Worm (Caenorhabditis elegans) whole organism, young adult: ENCODE measurements around the gene C54G10.1.

Source experiments
- B0035.1 ChIP-seq: sonication (generic microtip); optimal IDR thresholded peaks from 2 replicates; lab custom pipeline; 2016; ENCODE audit warnings: missing genetic modification characterization, mild to moderate bottlenecking, missing compliant biosample characterization, missing genotype, missing genetic modification reagents
- F22D6.2 ChIP-seq: sonication (generic microtip); optimal IDR thresholded peaks from 2 replicates; lab custom pipeline; 2016; ENCODE audit warnings: mild to moderate bottlenecking, missing genetic modification characterization, missing compliant biosample characterization
- F23B12.7 ChIP-seq: sonication (generic microtip); optimal IDR thresholded peaks from 2 replicates; lab custom pipeline; 2017; ENCODE audit warnings: missing genetic modification characterization, mild to moderate bottlenecking, missing compliant biosample characterization, antibody characterized with exemption, moderate library complexity; ENCODE audit not compliant: insufficient read depth
- F33H1.4 ChIP-seq: fragments of 200-800 bp; sonication (Bioruptor generic); IDR thresholded peaks from 2 replicates; pipeline ENCODE4 v1.3.6; 2022; ENCODE audit warnings: missing genetic modification reagents, missing genetic modification characterization, missing compliant biosample characterization
- F39B2.1 ChIP-seq: fragments of 200-800 bp; sonication (Bioruptor generic); IDR thresholded peaks from 2 replicates; pipeline ENCODE4 v1.3.6; 2022; ENCODE audit warnings: missing genetic modification reagents, missing genetic modification characterization, missing compliant biosample characterization
- F57A8.1 ChIP-seq: fragments of 200-800 bp; sonication (Bioruptor generic); optimal IDR thresholded peaks from 2 replicates; lab custom pipeline; 2018; ENCODE audit warnings: mild to moderate bottlenecking, missing genetic modification characterization, moderate library complexity, missing compliant biosample characterization
- F57C9.4 ChIP-seq: sonication (generic microtip); optimal IDR thresholded peaks from 2 replicates; lab custom pipeline; 2017; ENCODE audit warnings: mild to moderate bottlenecking, missing genetic modification characterization, missing compliant biosample characterization
- Y53F4B.3 ChIP-seq: fragments of 200-800 bp; sonication (Bioruptor generic); IDR thresholded peaks from 2 replicates; pipeline ENCODE4 v1.3.6; 2022; ENCODE audit warnings: missing genetic modification reagents, missing genetic modification characterization, missing compliant biosample characterization
- Y79H2A.3 ChIP-seq: fragments of 200-800 bp; sonication (Bioruptor generic); conservative IDR thresholded peaks from 2 replicates; pipeline ENCODE4 v1.3.6; 2022; ENCODE audit warnings: missing genetic modification reagents, missing genetic modification characterization, missing compliant biosample characterization
- ZK185.1 ChIP-seq: sonication (generic microtip); optimal IDR thresholded peaks from 2 replicates; lab custom pipeline; 2016; ENCODE audit warnings: mild to moderate bottlenecking, missing genetic modification characterization, missing compliant biosample characterization; ENCODE audit not compliant: poor library complexity, severe bottlenecking
- attf-5 ChIP-seq: fragments of 200-800 bp; sonication (Bioruptor generic); optimal IDR thresholded peaks from 2 replicates; lab custom pipeline; 2018; ENCODE audit warnings: mild to moderate bottlenecking, missing genetic modification characterization, missing compliant biosample characterization
- attf-6 ChIP-seq: fragments of 200-800 bp; sonication (Bioruptor generic); IDR thresholded peaks from 2 replicates; pipeline ENCODE4 v1.3.6; 2022; ENCODE audit warnings: missing genetic modification reagents, missing genetic modification characterization, missing compliant biosample characterization
- ccch-3 ChIP-seq: fragments of 200-800 bp; sonication (Bioruptor generic); optimal IDR thresholded peaks from 2 replicates; lab custom pipeline; 2018; ENCODE audit warnings: mild to moderate bottlenecking, missing genetic modification characterization, missing compliant biosample characterization
- cebp-1 ChIP-seq, 2 experiments: fragments of 200-800 bp in 1 of 2; sonication (Bioruptor generic) in 1 of 2; sonication (generic microtip) in 1 of 2; IDR thresholded peaks in 1 of 2; optimal IDR thresholded peaks in 1 of 2; 2 replicates each; pipeline versions ENCODE4 v1.3.6 to Lab custom; 2017 to 2022; ENCODE audit warnings: missing compliant biosample characterization in 2 of 2, missing genetic modification characterization in 2 of 2, mild to moderate bottlenecking in 1 of 2, missing genetic modification reagents in 1 of 2, moderate library complexity in 1 of 2
- ceh-100 ChIP-seq: fragments of 200-800 bp; sonication (Bioruptor generic); IDR thresholded peaks from 2 replicates; pipeline ENCODE4 v1.3.6; 2022; ENCODE audit warnings: missing genetic modification reagents, missing genetic modification characterization, missing compliant biosample characterization
- ceh-40 ChIP-seq: fragments of 200-800 bp; sonication (Bioruptor generic); IDR thresholded peaks from 2 replicates; pipeline ENCODE4 v1.3.6; 2022; ENCODE audit warnings: missing genetic modification characterization, missing compliant biosample characterization
- ceh-58 ChIP-seq: fragments of 200-800 bp; sonication (Bioruptor generic); IDR thresholded peaks from 2 replicates; pipeline ENCODE4 v1.3.6; 2022; ENCODE audit warnings: missing genetic modification characterization, missing compliant biosample characterization
- chd-7 ChIP-seq: sonication (generic microtip); optimal IDR thresholded peaks from 2 replicates; lab custom pipeline; 2016; ENCODE audit warnings: mild to moderate bottlenecking, missing genetic modification characterization, moderate library complexity, missing compliant biosample characterization
- efl-1 ChIP-seq: fragments of 150-350 bp; optimal IDR thresholded peaks from 2 replicates; lab custom pipeline; 2014; ENCODE audit warnings: missing biosample characterization, missing genetic modification reagents, missing genetic modification characterization
- egrh-3 ChIP-seq: fragments of 200-800 bp; sonication (Bioruptor generic); IDR thresholded peaks from 2 replicates; pipeline ENCODE4 v1.3.6; 2022; ENCODE audit warnings: missing genetic modification reagents, missing genetic modification characterization, missing compliant biosample characterization
- gei-17 ChIP-seq: fragments of 200-800 bp; sonication (Bioruptor generic); optimal IDR thresholded peaks from 2 replicates; lab custom pipeline; 2018; ENCODE audit warnings: mild to moderate bottlenecking, missing genetic modification characterization, missing compliant biosample characterization
- hmg-20 ChIP-seq: fragments of 200-800 bp; sonication (Bioruptor generic); IDR thresholded peaks from 2 replicates; pipeline ENCODE4 v1.3.6; 2022; ENCODE audit warnings: missing genetic modification reagents, missing genetic modification characterization, missing compliant biosample characterization
- let-526 ChIP-seq: fragments of 200-800 bp; sonication (Bioruptor generic); IDR thresholded peaks from 2 replicates; pipeline ENCODE4 v1.3.6; 2022; ENCODE audit warnings: missing genetic modification reagents, missing genetic modification characterization, missing compliant biosample characterization
- let-607 ChIP-seq, 2 experiments: fragments of 200-800 bp in 1 of 2; sonication (Bioruptor generic) in 1 of 2; sonication (generic microtip) in 1 of 2; optimal IDR thresholded peaks; 2 replicates each; lab custom pipeline; 2016 to 2018; ENCODE audit warnings: mild to moderate bottlenecking in 2 of 2, missing compliant biosample characterization in 2 of 2, missing genetic modification characterization in 2 of 2, moderate library complexity in 2 of 2, missing genotype in 1 of 2
- lsl-1 ChIP-seq: fragments of 200-800 bp; sonication (Bioruptor generic); optimal IDR thresholded peaks from 2 replicates; lab custom pipeline; 2018; ENCODE audit warnings: mild to moderate bottlenecking, missing genetic modification characterization, moderate library complexity, missing compliant biosample characterization
- lsy-27 ChIP-seq: sonication (generic microtip); optimal IDR thresholded peaks from 2 replicates; lab custom pipeline; 2017; ENCODE audit warnings: missing genetic modification characterization, mild to moderate bottlenecking, missing compliant biosample characterization, antibody characterized with exemption, missing genotype, borderline replicate concordance; ENCODE audit not compliant: insufficient read depth
- madf-3 ChIP-seq: fragments of 200-800 bp; sonication (Bioruptor generic); IDR thresholded peaks from 2 replicates; pipeline ENCODE4 v1.3.6; 2022; ENCODE audit warnings: missing genetic modification reagents, missing genetic modification characterization, missing compliant biosample characterization
- madf-6 ChIP-seq: fragments of 200-800 bp; sonication (Bioruptor generic); IDR thresholded peaks from 2 replicates; pipeline ENCODE4 v1.3.6; 2022; ENCODE audit warnings: missing genetic modification reagents, missing genetic modification characterization, missing compliant biosample characterization
- mcd-1 ChIP-seq: fragments of 200-800 bp; sonication (Bioruptor generic); IDR thresholded peaks from 2 replicates; pipeline ENCODE4 v1.3.6; 2022; ENCODE audit warnings: missing genetic modification reagents, missing genetic modification characterization, missing compliant biosample characterization
- nhr-80 ChIP-seq: sonication (generic microtip); optimal IDR thresholded peaks from 2 replicates; lab custom pipeline; 2016; ENCODE audit warnings: missing genetic modification characterization, missing compliant biosample characterization
- unc-130 ChIP-seq: sonication (generic microtip); optimal IDR thresholded peaks from 2 replicates; lab custom pipeline; 2016; ENCODE audit warnings: missing genetic modification reagents, missing genetic modification characterization, missing compliant biosample characterization
- xnd-1 ChIP-seq: sonication (generic microtip); optimal IDR thresholded peaks from 2 replicates; lab custom pipeline; 2016; ENCODE audit warnings: missing genotype, missing genetic modification reagents, missing genetic modification characterization, missing compliant biosample characterization
- zfh-2 ChIP-seq: fragments of 200-800 bp; sonication (Bioruptor generic); conservative IDR thresholded peaks from 2 replicates; pipeline ENCODE4 v1.3.6; 2022; ENCODE audit warnings: missing genetic modification reagents, missing genetic modification characterization, missing compliant biosample characterization
- zim-3 ChIP-seq: sonication (generic microtip); optimal IDR thresholded peaks from 2 replicates; lab custom pipeline; 2017; ENCODE audit warnings: mild to moderate bottlenecking, missing genetic modification characterization, moderate library complexity, missing compliant biosample characterization
- ztf-18 ChIP-seq: sonication (generic microtip); optimal IDR thresholded peaks from 2 replicates; lab custom pipeline; 2016; ENCODE audit warnings: missing genotype, mild to moderate bottlenecking, missing genetic modification characterization, missing compliant biosample characterization

Gene C54G10.1

ce11 chrV:14595984-14596383 is 44.9 kb upstream of the C54G10.1 start:
- TF ChIP-seq ceh-58 (GFP tag; lab: Robert Waterston, UW) (no peak), gei-17 (no peak), unc-130 (GFP tag; lab: Kevin White, UChicago) (no peak), B0035.1 (no peak), ccch-3 (GFP tag; lab: Kevin White, UChicago) (no peak), nhr-80 (peak; percentile 5), ztf-18 (no peak)
- TF ChIP-seq, all 124 proteins: peak for 1

DNA sequence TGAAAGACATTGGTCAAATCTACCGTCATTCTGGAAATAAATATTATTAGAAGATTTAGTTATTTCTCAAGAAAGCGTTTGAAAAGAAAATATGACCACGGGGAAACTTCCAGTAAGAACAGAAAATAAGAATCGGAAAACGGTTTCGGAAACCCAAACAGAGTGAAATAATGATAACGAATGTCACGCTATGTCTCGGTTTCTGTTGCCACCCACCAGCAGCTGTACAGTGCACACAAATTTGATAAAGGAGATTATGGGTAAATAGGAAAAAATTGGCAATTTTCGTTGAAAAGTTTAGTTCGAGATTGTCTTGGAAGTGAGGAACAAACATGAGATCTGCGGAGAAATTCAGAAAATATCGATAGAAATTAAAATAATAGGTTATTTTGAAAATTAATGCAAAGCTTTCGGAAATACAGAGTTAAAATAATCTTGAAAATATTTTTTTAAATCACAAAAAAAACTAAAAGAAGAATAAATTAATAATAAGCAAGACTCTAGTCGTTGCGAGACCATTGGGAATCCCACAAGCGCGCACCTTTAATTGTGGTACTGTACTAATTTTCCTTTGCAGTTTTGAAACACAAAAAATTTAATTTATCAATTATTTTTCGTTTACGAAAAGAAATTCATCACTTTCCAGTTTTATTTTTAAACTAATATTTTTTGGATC is 43.8 kb upstream of the C54G10.1 start, which contains the start of gene pes-9:
pes-9 (minus strand) TSS at position 30 of the 676 bp plus-strand sequence.
- TF ChIP-seq F33H1.4 (GFP tag; lab: Robert Waterston, UW) (peak; percentile 78), efl-1 (peak; percentile 12), nhr-80 (peak; percentile 52), madf-6 (peak; percentile 43), let-526 (no peak), Y53F4B.3 (GFP tag; lab: Robert Waterston, UW) (no peak), lsl-1 (GFP tag; lab: Kevin White, UChicago) (peak; percentile 74), ztf-18 (no peak)

DNA sequence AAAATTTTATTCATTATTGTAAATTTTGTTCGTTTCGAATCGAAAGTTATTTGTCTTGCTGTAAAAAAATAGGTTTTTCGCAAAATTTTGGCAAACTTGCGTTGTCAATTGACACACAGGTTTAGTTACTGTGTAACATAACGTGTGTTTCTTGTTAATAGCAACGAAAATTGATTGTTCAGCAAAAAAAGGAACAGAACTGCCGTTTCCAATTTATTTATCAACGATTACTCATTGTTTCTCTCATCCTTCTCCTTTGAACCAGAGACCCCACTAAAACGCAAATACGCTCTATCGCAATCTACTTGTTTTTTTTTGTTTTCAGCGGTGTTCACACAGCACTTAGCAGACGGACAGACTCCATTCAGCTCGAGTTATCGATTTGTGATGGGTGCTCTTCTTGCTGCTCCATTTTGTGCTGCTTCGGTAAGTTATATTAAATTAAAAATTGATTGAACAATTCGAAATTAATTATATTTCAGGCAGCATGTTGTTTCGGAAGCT is 43.2 kb upstream of the C54G10.1 start, which contains the start of gene R11H6.2:
R11H6.2 (plus strand) TSS at position 326 of the 504 bp plus-strand sequence.
- no peak for TF ChIP-seq cebp-1 (GFP tag; IDR thresholded peaks at IDR 0.05; lab: Robert Waterston, UW)
- TF ChIP-seq cebp-1 (tag; optimal IDR thresholded peaks at IDR 0.05; lab: Kevin White, UChicago) = peak; percentile 19
- no peak for TF ChIP-seq F39B2.1
- no peak for TF ChIP-seq F22D6.2 (tag; lab: Kevin White, UChicago)
- TF ChIP-seq ceh-100 = no peak
- TF ChIP-seq zim-3 (tag; lab: Kevin White, UChicago) = no peak
- no peak for TF ChIP-seq ZK185.1 (tag; lab: Kevin White, UChicago)
- TF ChIP-seq attf-6 = no peak
- no peak for TF ChIP-seq chd-7 (tag; lab: Kevin White, UChicago)
- TF ChIP-seq xnd-1 (tag; lab: Kevin White, UChicago) = no peak
- no peak for TF ChIP-seq Y79H2A.3 (GFP tag; lab: Robert Waterston, UW)
- no peak for TF ChIP-seq egrh-3 (GFP tag; lab: Robert Waterston, UW)
- no peak for TF ChIP-seq zfh-2 (GFP tag; lab: Robert Waterston, UW)
- TF ChIP-seq madf-3 (GFP tag; lab: Robert Waterston, UW) = no peak
- peak; percentile 68 for TF ChIP-seq mcd-1 (GFP tag; lab: Robert Waterston, UW)
- no peak for TF ChIP-seq hmg-20 (GFP tag; lab: Robert Waterston, UW)
- TF ChIP-seq F57A8.1 (GFP tag; lab: Kevin White, UChicago) = no peak
- TF ChIP-seq ceh-40 (GFP tag; lab: Robert Waterston, UW) = no peak
- TF ChIP-seq F57C9.4 (tag; lab: Kevin White, UChicago) = no peak
- TF ChIP-seq ztf-18 = no peak
- TF ChIP-seq lsy-27 (tag; lab: Kevin White, UChicago) = no peak
- no peak for TF ChIP-seq let-607 (tag; optimal IDR thresholded peaks at IDR 0.05; lab: Kevin White, UChicago)
- peak; percentile 44 for TF ChIP-seq attf-5 (GFP tag; lab: Kevin White, UChicago)
- no peak for TF ChIP-seq F23B12.7 (tag; lab: Kevin White, UChicago)
- no peak for TF ChIP-seq lsl-1 (GFP tag; lab: Kevin White, UChicago)
